Worm (Caenorhabditis elegans) whole organism, L3 larva: Measurements from ENCODE around the gene arx-3.
A peak's percentile ranks its signal among the peaks of the same experiment; 100 is the strongest.

ENCODE experiments used
- R02D3.7 ChIP-seq: fragments of 150-350 bp; optimal IDR thresholded peaks from 2 replicates; lab custom pipeline; 2014; ENCODE audit warnings: missing biosample characterization, missing genetic modification characterization
- aly-2 ChIP-seq: fragments of 150-350 bp; optimal IDR thresholded peaks from 2 replicates; lab custom pipeline; 2014; ENCODE audit warnings: missing biosample characterization, missing genetic modification characterization
- ama-1 ChIP-seq: fragments of 150-350 bp; optimal IDR thresholded peaks from 2 replicates; lab custom pipeline; 2018
- ceh-16 ChIP-seq: sonication (generic microtip); optimal IDR thresholded peaks from 2 replicates; lab custom pipeline; 2017; ENCODE audit warnings: missing biosample characterization, missing genetic modification characterization
- ceh-28 ChIP-seq: fragments of 150-350 bp; optimal IDR thresholded peaks from 2 replicates; lab custom pipeline; 2014; ENCODE audit warnings: missing biosample characterization, missing genetic modification reagents, missing genetic modification characterization
- ceh-9 ChIP-seq: sonication (generic microtip); optimal IDR thresholded peaks from 2 replicates; lab custom pipeline; 2018; ENCODE audit warnings: missing biosample characterization, missing genetic modification characterization
- daf-12 ChIP-seq: fragments of 150-350 bp; optimal IDR thresholded peaks from 2 replicates; lab custom pipeline; 2014; ENCODE audit warnings: missing biosample characterization, missing genetic modification reagents, missing genetic modification characterization
- egl-27 ChIP-seq: sonication (generic microtip); optimal IDR thresholded peaks from 4 replicates; lab custom pipeline; 2017; ENCODE audit warnings: missing biosample characterization, missing genetic modification reagents, missing genetic modification characterization
- egl-5 ChIP-seq: fragments of 150-350 bp; optimal IDR thresholded peaks from 2 replicates; lab custom pipeline; 2017; ENCODE audit warnings: missing biosample characterization, missing genetic modification reagents, missing genetic modification characterization, inconsistent platforms
- elt-1 ChIP-seq: fragments of 150-350 bp; optimal IDR thresholded peaks from 2 replicates; lab custom pipeline; 2014; ENCODE audit warnings: missing biosample characterization, missing genetic modification characterization
- elt-2 ChIP-seq: sonication (generic microtip); optimal IDR thresholded peaks from 2 replicates; lab custom pipeline; 2016; ENCODE audit warnings: missing genetic modification reagents, mild to moderate bottlenecking, missing genetic modification characterization, missing compliant biosample characterization
- elt-3 ChIP-seq, 3 experiments: fragments of 150-350 bp in 1 of 3; sonication (generic microtip) in 2 of 3; optimal IDR thresholded peaks; 2 replicates in 2 of 3; 4 replicates in 1 of 3; lab custom pipeline; 2014 to 2017; ENCODE audit warnings: missing biosample characterization in 3 of 3, missing genetic modification characterization in 3 of 3
- eor-1 ChIP-seq, 2 experiments: fragments of 150-350 bp; optimal IDR thresholded peaks; 2 replicates each; lab custom pipeline; 2014 to 2018; ENCODE audit warnings: missing biosample characterization in 2 of 2, missing genetic modification characterization in 2 of 2
- fkh-10 ChIP-seq: sonication (generic microtip); optimal IDR thresholded peaks from 2 replicates; lab custom pipeline; 2017; ENCODE audit warnings: missing biosample characterization, missing genetic modification reagents, missing genetic modification characterization
- fkh-2 ChIP-seq: fragments of 150-350 bp; optimal IDR thresholded peaks from 2 replicates; lab custom pipeline; 2014; ENCODE audit warnings: missing biosample characterization, missing genetic modification reagents, missing genetic modification characterization
- fos-1 ChIP-seq: fragments of 150-350 bp; optimal IDR thresholded peaks from 2 replicates; lab custom pipeline; 2014; ENCODE audit warnings: missing biosample characterization, missing genetic modification characterization
- hmg-11 ChIP-seq: sonication (generic microtip); optimal IDR thresholded peaks from 2 replicates; lab custom pipeline; 2016; ENCODE audit warnings: missing genetic modification characterization, missing compliant biosample characterization
- jun-1 ChIP-seq: fragments of 150-350 bp; optimal IDR thresholded peaks from 2 replicates; lab custom pipeline; 2014; ENCODE audit warnings: missing biosample characterization, missing genetic modification reagents, missing genetic modification characterization
- lin-15B ChIP-seq: fragments of 150-350 bp; optimal IDR thresholded peaks from 2 replicates; lab custom pipeline; 2014; ENCODE audit warnings: missing biosample characterization, missing genetic modification characterization
- lsy-12 ChIP-seq: sonication (generic microtip); optimal IDR thresholded peaks from 2 replicates; lab custom pipeline; 2016; ENCODE audit warnings: mild to moderate bottlenecking, missing genetic modification characterization, missing compliant biosample characterization
- mdl-1 ChIP-seq: fragments of 150-350 bp; optimal IDR thresholded peaks from 2 replicates; lab custom pipeline; 2014; ENCODE audit warnings: missing biosample characterization, missing genetic modification characterization
- mml-1 ChIP-seq: fragments of 150-350 bp; sonication (generic microtip); optimal IDR thresholded peaks from 3 replicates; lab custom pipeline; 2014; ENCODE audit warnings: missing biosample characterization, missing genetic modification characterization
- nfya-1 ChIP-seq: sonication (generic microtip); optimal IDR thresholded peaks from 2 replicates; lab custom pipeline; 2017; ENCODE audit warnings: missing genetic modification characterization, mild to moderate bottlenecking, missing compliant biosample characterization, antibody characterized with exemption, moderate library complexity; ENCODE audit not compliant: insufficient read depth
- nhr-11 ChIP-seq: fragments of 150-350 bp; optimal IDR thresholded peaks from 2 replicates; lab custom pipeline; 2014; ENCODE audit warnings: missing biosample characterization, missing genetic modification characterization
- nhr-12 ChIP-seq: fragments of 150-350 bp; optimal IDR thresholded peaks from 2 replicates; lab custom pipeline; 2014; ENCODE audit warnings: missing biosample characterization, missing genetic modification characterization
- nhr-23 ChIP-seq: fragments of 150-350 bp; optimal IDR thresholded peaks from 2 replicates; lab custom pipeline; 2014; ENCODE audit warnings: missing biosample characterization, missing genetic modification reagents, missing genetic modification characterization
- nhr-237 ChIP-seq: fragments of 150-350 bp; optimal IDR thresholded peaks from 2 replicates; lab custom pipeline; 2014; ENCODE audit warnings: missing biosample characterization, missing genetic modification characterization
- nhr-25 ChIP-seq: sonication (generic microtip); optimal IDR thresholded peaks from 2 replicates; lab custom pipeline; 2017; ENCODE audit warnings: missing biosample characterization, missing genetic modification characterization
- nhr-28 ChIP-seq: fragments of 150-350 bp; optimal IDR thresholded peaks from 2 replicates; lab custom pipeline; 2014; ENCODE audit warnings: missing biosample characterization, missing genetic modification characterization
- nhr-43 ChIP-seq: sonication (generic microtip); optimal IDR thresholded peaks from 2 replicates; lab custom pipeline; 2016; ENCODE audit warnings: mild to moderate bottlenecking, missing genetic modification characterization, missing compliant biosample characterization; ENCODE audit not compliant: poor library complexity, severe bottlenecking
- nhr-67 ChIP-seq: fragments of 150-350 bp; optimal IDR thresholded peaks from 2 replicates; lab custom pipeline; 2014; ENCODE audit warnings: missing biosample characterization, missing genetic modification characterization
- nhr-76 ChIP-seq: fragments of 150-350 bp; sonication (generic microtip); optimal IDR thresholded peaks from 5 replicates; lab custom pipeline; 2014; ENCODE audit warnings: missing biosample characterization, missing genetic modification characterization
- nhr-77 ChIP-seq: fragments of 150-350 bp; optimal IDR thresholded peaks from 2 replicates; lab custom pipeline; 2014; ENCODE audit warnings: missing biosample characterization, missing genetic modification characterization
- pha-4 ChIP-seq: fragments of 150-350 bp; optimal IDR thresholded peaks from 2 replicates; lab custom pipeline; 2014; ENCODE audit warnings: missing biosample characterization, missing genetic modification reagents, missing genetic modification characterization
- pqm-1 ChIP-seq: fragments of 150-350 bp; optimal IDR thresholded peaks from 2 replicates; lab custom pipeline; 2017; ENCODE audit warnings: missing biosample characterization, missing genetic modification characterization, inconsistent platforms
- sea-2 ChIP-seq: fragments of 150-350 bp; sonication (generic microtip); optimal IDR thresholded peaks from 4 replicates; lab custom pipeline; 2014; ENCODE audit warnings: missing biosample characterization, missing genetic modification reagents, missing genetic modification characterization
- skn-1 ChIP-seq: fragments of 150-350 bp; optimal IDR thresholded peaks from 2 replicates; lab custom pipeline; 2014; ENCODE audit warnings: missing biosample characterization, missing genetic modification characterization
- snpc-4 ChIP-seq: fragments of 150-350 bp; optimal IDR thresholded peaks from 2 replicates; lab custom pipeline; 2014; ENCODE audit warnings: missing biosample characterization, missing genetic modification characterization
- tbx-2 ChIP-seq: sonication (generic microtip); optimal IDR thresholded peaks from 2 replicates; lab custom pipeline; 2016; ENCODE audit warnings: mild to moderate bottlenecking, missing genetic modification characterization, missing compliant biosample characterization
- unc-39 ChIP-seq: sonication (generic microtip); optimal IDR thresholded peaks from 4 replicates; lab custom pipeline; 2017; ENCODE audit warnings: missing biosample characterization, missing genetic modification characterization
- unc-62 ChIP-seq: fragments of 150-350 bp; sonication (generic microtip); optimal IDR thresholded peaks from 4 replicates; lab custom pipeline; 2014; ENCODE audit warnings: missing biosample characterization, missing genetic modification reagents, missing genetic modification characterization
- ztf-11 ChIP-seq: fragments of 150-350 bp; optimal IDR thresholded peaks from 2 replicates; lab custom pipeline; 2014; ENCODE audit warnings: missing biosample characterization, missing genetic modification characterization
- ztf-4 ChIP-seq: fragments of 150-350 bp; optimal IDR thresholded peaks from 2 replicates; lab custom pipeline; 2014; ENCODE audit warnings: missing biosample characterization, missing genetic modification characterization

Gene arx-3

ce11 chrIII:12013054-12013453 lies 45.2 kb downstream of the arx-3 start:
- TF ChIP-seq hmg-11 (tag; lab: Kevin White, UChicago) = peak; percentile 6
- no peak for TF ChIP-seq fkh-2 (tag; lab: Kevin White, UChicago)
- peak; percentile 52 for TF ChIP-seq nhr-23
- peak; percentile 69 for TF ChIP-seq nhr-25

ce11 chrIII:12009764-12010163 lies 48.5 kb downstream of the arx-3 start:
- TF ChIP-seq nhr-25 = peak; percentile 64
- TF ChIP-seq pha-4 (tag; lab: Kevin White, UChicago) = peak; percentile 10
- peak; percentile 53 for TF ChIP-seq egl-5 (tag; lab: Kevin White, UChicago)
- TF ChIP-seq egl-27 (tag; lab: Kevin White, UChicago) = no peak

- TF ChIP-seq nhr-25 (no peak), nhr-11 (tag; lab: Kevin White, UChicago) (no peak), jun-1 (tag; lab: Kevin White, UChicago) (no peak), nhr-237 (tag; lab: Kevin White, UChicago) (no peak), skn-1 (tag; lab: Kevin White, UChicago) (no peak), elt-2 (tag; lab: Kevin White, UChicago) (no peak), mml-1 (tag; lab: Kevin White, UChicago) (no peak), eor-1 (tag; optimal IDR thresholded peaks at IDR 0.05; lab: Kevin White, UChicago) (no peak), tbx-2 (no peak), aly-2 (no peak), snpc-4 (no peak), R02D3.7 (tag; lab: Kevin White, UChicago) (no peak), nhr-23 (no peak), elt-3 (tag; optimal IDR thresholded peaks at IDR 0.05; lab: Kevin White, UChicago) (no peak), mdl-1 (tag; lab: Kevin White, UChicago) (no peak), nhr-77 (tag; lab: Kevin White, UChicago) (no peak), nhr-28 (tag; lab: Kevin White, UChicago) (no peak), ztf-4 (tag; lab: Kevin White, UChicago) (no peak)
- TF ChIP-seq, all 47 proteins: peak for 0
Measured at ce11 chrIII:12009321-12009720, 48.9 kb downstream of the arx-3 start.

- TF ChIP-seq pha-4 (tag; lab: Kevin White, UChicago) = peak; percentile 1
Measured at ce11 chrIII:12005052-12005451, 53.2 kb downstream of the arx-3 start.

ce11 chrIII:12003264-12003663 lies 55.0 kb downstream of the arx-3 start:
- peak; percentile 93 for TF ChIP-seq elt-2 (tag; lab: Kevin White, UChicago)
- no peak for TF ChIP-seq nhr-76 (tag; lab: Kevin White, UChicago)
- TF ChIP-seq nfya-1 = peak; percentile 63
- no peak for TF ChIP-seq fkh-10 (GFP tag; lab: Kevin White, UChicago)
- TF ChIP-seq nhr-43 (tag; lab: Kevin White, UChicago) = no peak
- peak; percentile 37 for TF ChIP-seq unc-62
- no peak for TF ChIP-seq skn-1 (tag; lab: Kevin White, UChicago)
- TF ChIP-seq fkh-2 (tag; lab: Kevin White, UChicago) = no peak
- no peak for TF ChIP-seq daf-12 (tag; lab: Kevin White, UChicago)
- TF ChIP-seq R02D3.7 (tag; lab: Kevin White, UChicago) = no peak
- peak; percentile 63 for TF ChIP-seq ceh-28 (tag; lab: Kevin White, UChicago)
- TF ChIP-seq ceh-9 (tag; lab: Kevin White, UChicago) = no peak
- no peak for TF ChIP-seq ztf-11 (tag; lab: Kevin White, UChicago)
- no peak for TF ChIP-seq lsy-12 (tag; lab: Kevin White, UChicago)
- TF ChIP-seq mml-1 (tag; lab: Kevin White, UChicago) = no peak
- peak in 1 of 3 experiments; percentile 48 for TF ChIP-seq elt-3 (tag; optimal IDR thresholded peaks at IDR 0.05; lab: Kevin White, UChicago)
- TF ChIP-seq mdl-1 (tag; lab: Kevin White, UChicago) = no peak
- TF ChIP-seq ama-1 (lab: Kevin White, UChicago) = no peak
- no peak for TF ChIP-seq aly-2
- TF ChIP-seq sea-2 (GFP tag; lab: Kevin White, UChicago) = no peak
- peak; percentile 89 for TF ChIP-seq pha-4 (tag; lab: Kevin White, UChicago)
- no peak for TF ChIP-seq egl-5 (tag; lab: Kevin White, UChicago)
- TF ChIP-seq nhr-67 (tag; lab: Kevin White, UChicago) = no peak
- TF ChIP-seq snpc-4 = peak; percentile 17
- no peak for TF ChIP-seq nhr-77 (tag; lab: Kevin White, UChicago)
- TF ChIP-seq nhr-23 = peak; percentile 69
- no peak for TF ChIP-seq nhr-11 (tag; lab: Kevin White, UChicago)
- TF ChIP-seq pqm-1 = peak; percentile 89
- TF ChIP-seq nhr-28 (tag; lab: Kevin White, UChicago) = no peak
- TF ChIP-seq egl-27 (tag; lab: Kevin White, UChicago) = no peak
- TF ChIP-seq jun-1 (tag; lab: Kevin White, UChicago) = peak; percentile 90
- no peak for TF ChIP-seq fos-1 (tag; lab: Kevin White, UChicago)
- TF ChIP-seq tbx-2 = no peak
- TF ChIP-seq ceh-16 (tag; lab: Kevin White, UChicago) = no peak
- no peak for TF ChIP-seq ztf-4 (tag; lab: Kevin White, UChicago)
- peak; percentile 56 for TF ChIP-seq lin-15B (tag; lab: Kevin White, UChicago)
- no peak for TF ChIP-seq unc-39 (tag; lab: Kevin White, UChicago)
- TF ChIP-seq eor-1 (tag; optimal IDR thresholded peaks at IDR 0.05; lab: Kevin White, UChicago) = no peak
- TF ChIP-seq nhr-12 (tag; lab: Kevin White, UChicago) = no peak
- TF ChIP-seq elt-1 (tag; lab: Kevin White, UChicago) = no peak
